Worm (Caenorhabditis elegans) whole organism, midembryonic: ENCODE data around the gene F44E2.10.

Experiments used
- flt-1 ChIP-seq: fragments of 200-800 bp; sonication (Bioruptor generic); IDR thresholded peaks from 2 replicates; pipeline ENCODE4 v1.3.6; 2022; ENCODE audit warnings: missing genetic modification characterization, missing compliant biosample characterization
- med-1 ChIP-seq: sonication (generic microtip); optimal IDR thresholded peaks from 2 replicates; lab custom pipeline; 2017; ENCODE audit warnings: missing genetic modification characterization, mild to moderate bottlenecking, missing compliant biosample characterization, antibody characterized with exemption, missing genetic modification reagents; ENCODE audit not compliant: insufficient read depth

ce11 chrIII:8805815-8806214 lies 25.1 kb downstream of the F44E2.10 start:
- TF ChIP-seq flt-1 (GFP tag; lab: Robert Waterston, UW) (no peak), med-1 (GFP tag; lab: Kevin White, UChicago) (no peak)
